Fruit fly (Drosophila melanogaster) whole organism, prepupa: ENCODE data around the gene CG12768.
A peak's percentile ranks its signal among the peaks of the same experiment; 100 is the strongest.

Experiments used
- CG16779 ChIP-seq: fragments of 200-800 bp; sonication (Bioruptor generic); optimal IDR thresholded peaks from 3 replicates; lab custom pipeline; 2017; ENCODE audit warnings: missing biosample characterization, mild to moderate bottlenecking, missing genetic modification characterization
- CG6276 ChIP-seq: fragments of 200-800 bp; sonication (Bioruptor generic); optimal IDR thresholded peaks from 2 replicates; lab custom pipeline; 2017; ENCODE audit warnings: missing biosample characterization, mild to moderate bottlenecking, missing genetic modification characterization
- CG6854 ChIP-seq: fragments of 200-800 bp; sonication (Bioruptor generic); optimal IDR thresholded peaks from 2 replicates; lab custom pipeline; 2017; ENCODE audit warnings: missing biosample characterization, mild to moderate bottlenecking, missing genetic modification characterization
- CG7368 ChIP-seq: fragments of 200-800 bp; sonication (Bioruptor generic); optimal IDR thresholded peaks from 3 replicates; lab custom pipeline; 2016; ENCODE audit warnings: missing biosample characterization, missing genetic modification characterization
- CG9139 ChIP-seq: fragments of 200-800 bp; sonication (Bioruptor generic); optimal IDR thresholded peaks from 3 replicates; lab custom pipeline; 2017; ENCODE audit warnings: missing biosample characterization, mild to moderate bottlenecking, missing genetic modification characterization
- Eip93F ChIP-seq: fragments of 200-800 bp; sonication (Bioruptor generic); optimal IDR thresholded peaks from 2 replicates; lab custom pipeline; 2016; ENCODE audit warnings: missing biosample characterization, mild to moderate bottlenecking, missing genetic modification characterization
- Sox14 ChIP-seq: fragments of 200-800 bp; sonication (Bioruptor generic); optimal IDR thresholded peaks from 3 replicates; lab custom pipeline; 2016; ENCODE audit warnings: missing biosample characterization, missing genetic modification characterization
- achi ChIP-seq: fragments of 200-800 bp; sonication (Bioruptor generic); optimal IDR thresholded peaks from 3 replicates; lab custom pipeline; 2016; ENCODE audit warnings: missing biosample characterization, missing genetic modification characterization

dm6 chr3L:22863367-22864078, 46.8 kb upstream of the CG12768 start, which contains the start of gene CG33169:
- TF ChIP-seq CG16779 (tag; lab: Kevin White, UChicago), result no peak
- peak; percentile 36 for TF ChIP-seq CG6854 (GFP tag; lab: Kevin White, UChicago)
- TF ChIP-seq CG7368 (GFP tag; lab: Kevin White, UChicago), result peak; percentile 37
- TF ChIP-seq achi, result peak; percentile 96
- peak; percentile 77 for TF ChIP-seq Sox14 (GFP tag; lab: Kevin White, UChicago)
- TF ChIP-seq CG6276 (GFP tag; lab: Kevin White, UChicago), result no peak
- no peak for TF ChIP-seq CG9139
- no peak for TF ChIP-seq Eip93F (GFP tag; lab: Kevin White, UChicago)
